Fruit fly (Drosophila melanogaster) whole organism, embryonic: ENCODE measurements around the gene CG9393.
A peak's percentile ranks its signal among the peaks of the same experiment; 100 is the strongest.

ENCODE experiments used
- Ada2b ChIP-seq: fragments of 200-800 bp; sonication (Bioruptor generic); IDR thresholded peaks from 2 replicates; pipeline ENCODE4 v1.3.6; 2022; ENCODE audit warnings: missing biosample characterization, missing genetic modification characterization
- B-H1 ChIP-seq: fragments of 200-800 bp; sonication (Bioruptor generic); IDR thresholded peaks from 3 replicates; pipeline ENCODE4 v1.3.6; 2022; ENCODE audit warnings: missing biosample characterization, missing genetic modification characterization
- B-H2 ChIP-seq: fragments of 200-800 bp; sonication (Bioruptor generic); optimal IDR thresholded peaks from 2 replicates; lab custom pipeline; 2018; ENCODE audit warnings: missing biosample characterization, mild to moderate bottlenecking, missing genetic modification characterization
- Bdp1 ChIP-seq: fragments of 200-800 bp; sonication (Bioruptor generic); optimal IDR thresholded peaks from 3 replicates; lab custom pipeline; 2016; ENCODE audit warnings: missing biosample characterization, missing genetic modification characterization
- CG10366 ChIP-seq: fragments of 200-800 bp; sonication (Bioruptor generic); IDR thresholded peaks from 2 replicates; pipeline ENCODE4 v1.3.6; 2022; ENCODE audit warnings: missing biosample characterization, missing genetic modification characterization
- CG11247 ChIP-seq: fragments of 200-800 bp; sonication (Bioruptor generic); IDR thresholded peaks from 2 replicates; pipeline ENCODE4 v1.3.6; 2022; ENCODE audit warnings: missing biosample characterization, missing genetic modification characterization
- CG12155 ChIP-seq: fragments of 200-800 bp; sonication (Bioruptor generic); optimal IDR thresholded peaks from 3 replicates; lab custom pipeline; 2016; ENCODE audit warnings: missing biosample characterization, missing genetic modification characterization
- CG12391 ChIP-seq: fragments of 200-800 bp; sonication (Bioruptor generic); optimal IDR thresholded peaks from 3 replicates; lab custom pipeline; 2018; ENCODE audit warnings: missing biosample characterization, mild to moderate bottlenecking, missing genetic modification characterization, moderate library complexity
- CG14860 ChIP-seq: fragments of 200-800 bp; sonication (Bioruptor generic); IDR thresholded peaks from 3 replicates; pipeline ENCODE4 v1.3.6; 2022; ENCODE audit warnings: missing biosample characterization, missing genetic modification characterization; ENCODE audit not compliant: partially characterized antibody
- CG16813 ChIP-seq: fragments of 200-800 bp; sonication (Bioruptor generic); IDR thresholded peaks from 3 replicates; pipeline ENCODE4 v1.3.6; 2022; ENCODE audit warnings: missing biosample characterization, missing genetic modification characterization; ENCODE audit not compliant: partially characterized antibody
- CG2120 ChIP-seq: fragments of 200-800 bp; sonication (Bioruptor generic); optimal IDR thresholded peaks from 3 replicates; lab custom pipeline; 2016; ENCODE audit warnings: missing biosample characterization, missing genetic modification characterization
- CG2889 ChIP-seq: fragments of 200-800 bp; sonication (Bioruptor generic); IDR thresholded peaks from 3 replicates; pipeline ENCODE4 v1.3.6; 2022; ENCODE audit warnings: missing biosample characterization, missing genetic modification characterization
- CG31388 ChIP-seq: fragments of 200-800 bp; sonication (Bioruptor generic); optimal IDR thresholded peaks from 2 replicates; lab custom pipeline; 2016; ENCODE audit warnings: missing biosample characterization, missing genetic modification characterization
- CG3281 ChIP-seq: fragments of 200-800 bp; sonication (Bioruptor generic); optimal IDR thresholded peaks from 3 replicates; lab custom pipeline; 2017; ENCODE audit warnings: missing biosample characterization, mild to moderate bottlenecking, missing genetic modification characterization
- CG4854 ChIP-seq: fragments of 200-800 bp; sonication (Bioruptor generic); optimal IDR thresholded peaks from 2 replicates; lab custom pipeline; 2016; ENCODE audit warnings: missing biosample characterization, missing genetic modification characterization, inconsistent platforms
- CG6683 ChIP-seq: fragments of 200-800 bp; sonication (Bioruptor generic); optimal IDR thresholded peaks from 2 replicates; lab custom pipeline; 2017; ENCODE audit warnings: missing biosample characterization, mild to moderate bottlenecking, missing genetic modification characterization, missing genetic modification reagents
- CG7928 ChIP-seq: fragments of 200-800 bp; sonication (Bioruptor generic); optimal IDR thresholded peaks from 2 replicates; lab custom pipeline; 2017; ENCODE audit warnings: missing biosample characterization, mild to moderate bottlenecking, missing genetic modification characterization
- CG7963 ChIP-seq: fragments of 200-800 bp; sonication (Bioruptor generic); IDR thresholded peaks from 3 replicates; pipeline ENCODE4 v1.3.6; 2022; ENCODE audit warnings: missing biosample characterization, missing genetic modification characterization; ENCODE audit not compliant: partially characterized antibody
- CG8359 ChIP-seq: fragments of 200-800 bp; sonication (Bioruptor generic); optimal IDR thresholded peaks from 2 replicates; lab custom pipeline; 2017; ENCODE audit warnings: missing biosample characterization, mild to moderate bottlenecking, missing genetic modification characterization, borderline replicate concordance
- CG9876 ChIP-seq: fragments of 200-800 bp; sonication (Bioruptor generic); optimal IDR thresholded peaks from 2 replicates; lab custom pipeline; 2016; ENCODE audit warnings: missing biosample characterization, missing genetic modification characterization
- Deaf1 ChIP-seq: fragments of 200-800 bp; optimal IDR thresholded peaks from 3 replicates; lab custom pipeline; 2019; ENCODE audit warnings: missing biosample characterization, mild to moderate bottlenecking, missing genetic modification characterization, moderate library complexity
- Dip2 ChIP-seq: fragments of 200-800 bp; sonication (Bioruptor generic); IDR thresholded peaks from 2 replicates; pipeline ENCODE4 v1.3.6; 2022; ENCODE audit warnings: missing biosample characterization, missing genetic modification characterization
- Fer2 ChIP-seq: fragments of 200-800 bp; sonication (Bioruptor generic); optimal IDR thresholded peaks from 2 replicates; lab custom pipeline; 2018; ENCODE audit warnings: missing biosample characterization, mild to moderate bottlenecking, missing genetic modification characterization, moderate library complexity
- GATAe ChIP-seq: fragments of 200-800 bp; sonication (Bioruptor generic); conservative IDR thresholded peaks from 2 replicates; pipeline ENCODE4 v1.3.6; 2022; ENCODE audit warnings: missing biosample characterization, missing genetic modification characterization
- H15 ChIP-seq: fragments of 200-800 bp; sonication (Bioruptor generic); IDR thresholded peaks from 3 replicates; pipeline ENCODE4 v1.3.6; 2022; ENCODE audit warnings: missing biosample characterization, missing genetic modification characterization
- MTF-1 ChIP-seq: fragments of 200-800 bp; sonication (Bioruptor generic); optimal IDR thresholded peaks from 2 replicates; lab custom pipeline; 2018; ENCODE audit warnings: missing biosample characterization, mild to moderate bottlenecking, missing genetic modification characterization, borderline replicate concordance
- Meics ChIP-seq: fragments of 200-800 bp; sonication (Bioruptor generic); optimal IDR thresholded peaks from 2 replicates; lab custom pipeline; 2017; ENCODE audit warnings: missing biosample characterization, mild to moderate bottlenecking, missing genetic modification characterization
- Mrtf ChIP-seq: fragments of 200-800 bp; sonication (Bioruptor generic); IDR thresholded peaks from 3 replicates; pipeline ENCODE4 v1.3.6; 2022; ENCODE audit warnings: missing biosample characterization, missing genetic modification characterization
- NC2α ChIP-seq: fragments of 200-800 bp; sonication (Bioruptor generic); optimal IDR thresholded peaks from 2 replicates; lab custom pipeline; 2016; ENCODE audit warnings: missing biosample characterization, missing genetic modification characterization
- NK7.1 ChIP-seq: fragments of 200-800 bp; sonication (Bioruptor generic); optimal IDR thresholded peaks from 3 replicates; lab custom pipeline; 2016; ENCODE audit warnings: missing biosample characterization, missing genetic modification characterization
- Pdp1 ChIP-seq, 2 experiments: fragments of 200-800 bp; sonication (Bioruptor generic); optimal IDR thresholded peaks; 3 replicates each; lab custom pipeline; 2016; ENCODE audit warnings: missing biosample characterization in 2 of 2, missing genetic modification characterization in 2 of 2, mild to moderate bottlenecking in 1 of 2, moderate library complexity in 1 of 2
- TFAM ChIP-seq: fragments of 200-800 bp; sonication (Bioruptor generic); optimal IDR thresholded peaks from 2 replicates; lab custom pipeline; 2017; ENCODE audit warnings: missing biosample characterization, missing genetic modification characterization, inconsistent platforms
- ab ChIP-seq: fragments of 200-800 bp; sonication (Bioruptor generic); optimal IDR thresholded peaks from 2 replicates; lab custom pipeline; 2016; ENCODE audit warnings: missing biosample characterization, missing genetic modification characterization
- ac ChIP-seq: fragments of 200-800 bp; sonication (Bioruptor generic); optimal IDR thresholded peaks from 3 replicates; lab custom pipeline; 2017; ENCODE audit warnings: missing biosample characterization, mild to moderate bottlenecking, missing genetic modification characterization
- ara ChIP-seq: fragments of 200-800 bp; sonication (Bioruptor generic); IDR thresholded peaks from 2 replicates; pipeline ENCODE4 v1.3.6; 2022; ENCODE audit warnings: missing biosample characterization, missing genetic modification characterization
- bsh ChIP-seq, 2 experiments: fragments of 200-800 bp; sonication (Bioruptor generic); optimal IDR thresholded peaks; 2 replicates each; lab custom pipeline; 2017 to 2018; ENCODE audit warnings: mild to moderate bottlenecking in 2 of 2, missing biosample characterization in 2 of 2, missing genetic modification characterization in 2 of 2, moderate library complexity in 1 of 2
- cad ChIP-seq: fragments of >200 bp; optimal IDR thresholded peaks from 2 replicates; lab custom pipeline; 2017; ENCODE audit warnings: missing biosample characterization, missing genetic modification characterization
- corto ChIP-seq: fragments of 200-800 bp; sonication (Bioruptor generic); optimal IDR thresholded peaks from 2 replicates; lab custom pipeline; 2016; ENCODE audit warnings: missing biosample characterization, mild to moderate bottlenecking, missing genetic modification characterization, moderate library complexity
- fd64A ChIP-seq: fragments of 200-800 bp; sonication (Bioruptor generic); optimal IDR thresholded peaks from 3 replicates; lab custom pipeline; 2018; ENCODE audit warnings: missing biosample characterization, mild to moderate bottlenecking, missing genetic modification characterization
- fru ChIP-seq: fragments of >200 bp; optimal IDR thresholded peaks from 2 replicates; lab custom pipeline; 2017
- jigr1 ChIP-seq: fragments of 200-800 bp; sonication (Bioruptor generic); IDR thresholded peaks from 3 replicates; pipeline ENCODE4 v1.3.6; 2022; ENCODE audit warnings: missing biosample characterization, missing genetic modification characterization
- lov ChIP-seq, 2 experiments: fragments of 200-800 bp in 1 of 2; fragments of >200 bp in 1 of 2; sonication (Bioruptor generic) in 1 of 2; IDR thresholded peaks in 1 of 2; optimal IDR thresholded peaks in 1 of 2; 2 replicates in 1 of 2; 3 replicates in 1 of 2; pipeline versions ENCODE4 v1.3.6 to Lab custom; 2017 to 2022; ENCODE audit warnings: missing biosample characterization in 1 of 2, missing genetic modification characterization in 1 of 2
- maf-S ChIP-seq: fragments of 200-800 bp; sonication (Bioruptor generic); optimal IDR thresholded peaks from 2 replicates; lab custom pipeline; 2016; ENCODE audit warnings: missing biosample characterization, missing genetic modification characterization
- mam ChIP-seq: fragments of 200-800 bp; sonication (Bioruptor generic); optimal IDR thresholded peaks from 3 replicates; lab custom pipeline; 2016; ENCODE audit warnings: missing biosample characterization, missing genetic modification characterization
- pita ChIP-seq: fragments of 200-800 bp; sonication (Bioruptor generic); optimal IDR thresholded peaks from 2 replicates; lab custom pipeline; 2017; ENCODE audit warnings: missing biosample characterization, mild to moderate bottlenecking, missing genetic modification characterization
- pzg ChIP-seq: fragments of 200-800 bp; sonication (Bioruptor generic); optimal IDR thresholded peaks from 3 replicates; lab custom pipeline; 2018; ENCODE audit warnings: missing biosample characterization, mild to moderate bottlenecking, missing genetic modification characterization, moderate library complexity
- slou ChIP-seq: fragments of 200-800 bp; sonication (Bioruptor generic); optimal IDR thresholded peaks from 3 replicates; lab custom pipeline; 2016; ENCODE audit warnings: missing biosample characterization, missing genetic modification characterization
- tgo ChIP-seq: fragments of 200-800 bp; sonication (Bioruptor generic); IDR thresholded peaks from 3 replicates; pipeline ENCODE4 v1.3.6; 2022; ENCODE audit warnings: missing biosample characterization, missing genetic modification characterization
- tin ChIP-seq: fragments of 200-800 bp; sonication (Bioruptor generic); optimal IDR thresholded peaks from 3 replicates; lab custom pipeline; 2016; ENCODE audit warnings: missing biosample characterization, missing genetic modification characterization
- zf30C ChIP-seq: fragments of 200-800 bp; sonication (Bioruptor generic); optimal IDR thresholded peaks from 3 replicates; lab custom pipeline; 2018; ENCODE audit warnings: missing biosample characterization, mild to moderate bottlenecking, missing genetic modification characterization

Gene CG9393

DNA sequence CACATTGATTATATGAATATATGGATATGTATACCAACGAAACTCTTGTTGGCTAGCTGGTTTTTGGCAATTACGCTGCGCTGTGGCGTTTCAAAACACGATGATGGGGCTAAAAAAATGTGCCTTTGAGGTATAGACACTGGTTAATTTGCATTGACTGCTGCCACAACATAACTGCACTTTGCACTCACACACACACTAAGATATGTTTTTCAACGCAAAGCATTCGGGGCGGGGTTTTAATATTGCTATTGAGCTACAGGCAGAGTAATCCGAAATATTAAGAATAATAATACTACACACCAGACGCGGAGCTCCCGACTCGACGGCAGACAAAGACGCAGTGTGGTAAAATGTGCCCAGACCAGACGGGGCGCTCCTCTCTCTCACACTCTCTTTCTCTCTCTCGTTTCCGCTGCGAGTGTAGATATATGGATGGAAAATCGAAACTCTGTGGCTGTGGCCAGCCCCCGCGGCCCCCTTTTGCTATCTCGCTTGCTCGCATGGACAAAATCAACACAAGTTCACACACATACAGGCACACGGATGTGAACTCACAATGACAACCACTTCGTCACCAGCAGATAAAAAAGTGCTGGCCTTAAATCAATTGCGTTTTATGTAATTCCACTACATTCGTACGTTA is 12.3 kb downstream of the CG9393 start (continued):
- TF ChIP-seq B-H2 (peak; percentile 50), CG7928 (GFP tag; lab: Kevin White, UChicago) (peak; percentile 60), CG6683 (GFP tag; lab: Kevin White, UChicago) (no peak), H15 (GFP tag; lab: Robert Waterston, UW) (no peak), NK7.1 (no peak), CG3281 (GFP tag; lab: Kevin White, UChicago) (peak; percentile 63), CG12391 (tag; lab: Kevin White, UChicago) (no peak), GATAe (GFP tag; lab: Robert Waterston, UW) (no peak), CG31388 (GFP tag; lab: Kevin White, UChicago) (no peak), CG2120 (GFP tag; lab: Kevin White, UChicago) (peak; percentile 21), fd64A (GFP tag; lab: Kevin White, UChicago) (peak; percentile 65), CG14860 (GFP tag; lab: Robert Waterston, UW) (no peak), CG11247 (GFP tag; lab: Robert Waterston, UW) (no peak), fru (no peak), bsh (GFP tag; optimal IDR thresholded peaks at IDR 0.05; lab: Kevin White, UChicago) (peak in 1 of 2 experiments; percentile 9), NC2α (GFP tag; lab: Kevin White, UChicago) (no peak), ab (no peak), ara (GFP tag; lab: Robert Waterston, UW) (no peak), mam (GFP tag; lab: Kevin White, UChicago) (peak; percentile 21), CG12155 (GFP tag; lab: Kevin White, UChicago) (no peak), ac (GFP tag; lab: Kevin White, UChicago) (peak; percentile 3), Mrtf (GFP tag; lab: Robert Waterston, UW) (no peak), maf-S (GFP tag; lab: Kevin White, UChicago) (peak; percentile 37), CG2889 (GFP tag; lab: Robert Waterston, UW) (no peak), MTF-1 (GFP tag; lab: Kevin White, UChicago) (peak; percentile 79), pzg (GFP tag; lab: Kevin White, UChicago) (peak; percentile 49), cad (GFP tag; lab: Kevin White, UChicago) (no peak), zf30C (peak; percentile 0), Ada2b (GFP tag; lab: Robert Waterston, UW) (no peak), CG16813 (GFP tag; lab: Robert Waterston, UW) (no peak), Meics (GFP tag; lab: Kevin White, UChicago) (peak; percentile 64), CG8359 (no peak), jigr1 (GFP tag; lab: Robert Waterston, UW) (no peak), Pdp1 (GFP tag; optimal IDR thresholded peaks at IDR 0.05; lab: Kevin White, UChicago) (peak; percentile 11 to 74), tgo (GFP tag; lab: Robert Waterston, UW) (no peak), Dip2 (GFP tag; lab: Robert Waterston, UW) (no peak), lov (optimal IDR thresholded peaks at IDR 0.05; lab: Kevin White, UChicago) (peak; percentile 36), lov (GFP tag; IDR thresholded peaks at IDR 0.05; lab: Robert Waterston, UW) (no peak), CG4854 (GFP tag; lab: Kevin White, UChicago) (no peak), Deaf1 (peak; percentile 49), Fer2 (tag; lab: Kevin White, UChicago) (no peak), corto (GFP tag; lab: Kevin White, UChicago) (peak; percentile 44), CG10366 (GFP tag; lab: Robert Waterston, UW) (no peak), pita (GFP tag; lab: Kevin White, UChicago) (no peak), slou (GFP tag; lab: Kevin White, UChicago) (no peak), Bdp1 (peak; percentile 27), B-H1 (GFP tag; lab: Robert Waterston, UW) (no peak), tin (GFP tag; lab: Kevin White, UChicago) (peak; percentile 15), CG7963 (GFP tag; lab: Robert Waterston, UW) (no peak), TFAM (GFP tag; lab: Kevin White, UChicago) (no peak), CG9876 (no peak)
